Worm (Caenorhabditis elegans): ENCODE results near the gene snu-13.

DNA sequence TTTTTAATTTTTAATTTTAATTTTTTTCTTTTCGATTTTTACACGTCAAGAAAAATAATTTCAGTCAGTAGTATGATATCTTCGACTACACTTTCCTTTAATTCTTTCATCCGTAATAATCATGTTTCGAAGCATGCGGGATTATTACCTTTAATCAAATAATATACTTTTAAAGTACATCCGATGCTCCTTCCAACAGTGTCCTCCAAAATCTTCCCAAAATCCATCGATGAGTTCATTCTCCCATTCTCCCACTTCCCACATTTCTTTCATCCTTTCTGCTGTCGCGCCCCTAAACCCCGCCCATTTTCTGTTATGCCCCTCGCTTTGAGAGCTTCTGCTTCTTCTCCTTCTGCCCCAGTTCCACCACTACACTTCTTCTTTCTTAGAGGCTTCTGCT, 36.3 kb upstream of the snu-13 start, which contains the start of gene lgc-57:
- TF ChIP-seq nhr-11 (tag; optimal IDR thresholded peaks at IDR 0.05) (no peak), madf-2 (tag; optimal IDR thresholded peaks at IDR 0.05) (no peak), ceh-9 (tag; optimal IDR thresholded peaks at IDR 0.05) (no peak), K09A11.1 (tag; optimal IDR thresholded peaks at IDR 0.05; ENCODE audit: insufficient read depth) (no peak), ref-2 (tag; optimal IDR thresholded peaks at IDR 0.05) (no peak), K02D7.2 (tag; optimal IDR thresholded peaks at IDR 0.05) (no peak), eyg-1 (tag; optimal IDR thresholded peaks at IDR 0.05) (no peak), fkh-10 (GFP tag; optimal IDR thresholded peaks at IDR 0.05) (no peak), elt-4 (tag; optimal IDR thresholded peaks at IDR 0.05) (no peak)
